Worm (Caenorhabditis elegans) whole organism, young adult: Measurements from ENCODE around the gene M01H9.4.

Experiments used
- B0336.3 ChIP-seq: fragments of 200-800 bp; sonication (Bioruptor generic); IDR thresholded peaks from 2 replicates; pipeline ENCODE4 v1.3.6; 2022; ENCODE audit warnings: missing genetic modification characterization, missing compliant biosample characterization
- C06A6.2 ChIP-seq: fragments of 200-800 bp; sonication (Bioruptor generic); conservative IDR thresholded peaks from 2 replicates; pipeline ENCODE4 v1.3.6; 2022; ENCODE audit warnings: missing genetic modification characterization, missing compliant biosample characterization
- C17E4.6 ChIP-seq: fragments of 200-800 bp; sonication (Bioruptor generic); IDR thresholded peaks from 2 replicates; pipeline ENCODE4 v1.3.6; 2022; ENCODE audit warnings: missing genetic modification reagents, missing genetic modification characterization, missing compliant biosample characterization
- D2030.7 ChIP-seq: fragments of 200-800 bp; sonication (Bioruptor generic); IDR thresholded peaks from 2 replicates; pipeline ENCODE4 v1.3.6; 2022; ENCODE audit warnings: missing genetic modification reagents, missing genetic modification characterization, missing compliant biosample characterization
- F22D6.2 ChIP-seq: sonication (generic microtip); optimal IDR thresholded peaks from 2 replicates; lab custom pipeline; 2016; ENCODE audit warnings: mild to moderate bottlenecking, missing genetic modification characterization, missing compliant biosample characterization
- F52B5.7 ChIP-seq: sonication (generic microtip); optimal IDR thresholded peaks from 2 replicates; lab custom pipeline; 2016; ENCODE audit warnings: mild to moderate bottlenecking, missing genetic modification characterization, missing compliant biosample characterization
- F55B11.4 ChIP-seq: sonication (generic microtip); optimal IDR thresholded peaks from 2 replicates; lab custom pipeline; 2016; ENCODE audit warnings: missing compliant biosample characterization, missing genetic modification characterization, borderline replicate concordance; ENCODE audit not compliant: insufficient read depth
- F57A8.1 ChIP-seq: fragments of 200-800 bp; sonication (Bioruptor generic); optimal IDR thresholded peaks from 2 replicates; lab custom pipeline; 2018; ENCODE audit warnings: mild to moderate bottlenecking, missing genetic modification characterization, moderate library complexity, missing compliant biosample characterization
- F57C9.4 ChIP-seq: sonication (generic microtip); optimal IDR thresholded peaks from 2 replicates; lab custom pipeline; 2017; ENCODE audit warnings: mild to moderate bottlenecking, missing genetic modification characterization, missing compliant biosample characterization
- K11D2.4 ChIP-seq: fragments of 200-800 bp; sonication (Bioruptor generic); IDR thresholded peaks from 2 replicates; pipeline ENCODE4 v1.3.6; 2022; ENCODE audit warnings: missing genetic modification reagents, missing genetic modification characterization, missing compliant biosample characterization
- K12H6.12 ChIP-seq: fragments of 200-800 bp; sonication (Bioruptor generic); optimal IDR thresholded peaks from 2 replicates; lab custom pipeline; 2018; ENCODE audit warnings: mild to moderate bottlenecking, missing genetic modification characterization, missing compliant biosample characterization
- T07F8.4 ChIP-seq: sonication (generic microtip); optimal IDR thresholded peaks from 2 replicates; lab custom pipeline; 2016; ENCODE audit warnings: mild to moderate bottlenecking, missing genetic modification characterization, moderate library complexity, missing compliant biosample characterization
- Y53G8AR.9 ChIP-seq: fragments of 200-800 bp; sonication (Bioruptor generic); conservative IDR thresholded peaks from 2 replicates; pipeline ENCODE4 v1.3.6; 2022; ENCODE audit warnings: missing genetic modification reagents, missing genetic modification characterization, missing compliant biosample characterization
- Y56A3A.18 ChIP-seq: fragments of 200-800 bp; sonication (Bioruptor generic); IDR thresholded peaks from 2 replicates; pipeline ENCODE4 v1.3.6; 2022; ENCODE audit warnings: missing genetic modification reagents, missing genetic modification characterization, missing compliant biosample characterization
- ZK185.1 ChIP-seq: sonication (generic microtip); optimal IDR thresholded peaks from 2 replicates; lab custom pipeline; 2016; ENCODE audit warnings: mild to moderate bottlenecking, missing genetic modification characterization, missing compliant biosample characterization; ENCODE audit not compliant: poor library complexity, severe bottlenecking
- ama-1 ChIP-seq, 3 experiments: fragments of 150-350 bp in 1 of 3; sonication (generic microtip) in 2 of 3; optimal IDR thresholded peaks; 2 replicates each; lab custom pipeline; 2014 to 2018; ENCODE audit warnings: missing biosample characterization in 2 of 3, missing genetic modification characterization in 2 of 3, missing genetic modification reagents in 2 of 3
- atf-7 ChIP-seq: sonication (generic microtip); optimal IDR thresholded peaks from 2 replicates; lab custom pipeline; 2017; ENCODE audit warnings: mild to moderate bottlenecking, missing genetic modification characterization, missing compliant biosample characterization
- athp-1 ChIP-seq: sonication (generic microtip); optimal IDR thresholded peaks from 2 replicates; lab custom pipeline; 2017; ENCODE audit warnings: mild to moderate bottlenecking, missing genetic modification characterization, missing compliant biosample characterization
- ccch-3 ChIP-seq: fragments of 200-800 bp; sonication (Bioruptor generic); optimal IDR thresholded peaks from 2 replicates; lab custom pipeline; 2018; ENCODE audit warnings: mild to moderate bottlenecking, missing genetic modification characterization, missing compliant biosample characterization
- cebp-1 ChIP-seq, 2 experiments: fragments of 200-800 bp in 1 of 2; sonication (Bioruptor generic) in 1 of 2; sonication (generic microtip) in 1 of 2; IDR thresholded peaks in 1 of 2; optimal IDR thresholded peaks in 1 of 2; 2 replicates each; pipeline versions ENCODE4 v1.3.6 to Lab custom; 2017 to 2022; ENCODE audit warnings: missing compliant biosample characterization in 2 of 2, missing genetic modification characterization in 2 of 2, mild to moderate bottlenecking in 1 of 2, missing genetic modification reagents in 1 of 2, moderate library complexity in 1 of 2
- ceh-100 ChIP-seq: fragments of 200-800 bp; sonication (Bioruptor generic); IDR thresholded peaks from 2 replicates; pipeline ENCODE4 v1.3.6; 2022; ENCODE audit warnings: missing genetic modification reagents, missing genetic modification characterization, missing compliant biosample characterization
- ceh-40 ChIP-seq: fragments of 200-800 bp; sonication (Bioruptor generic); IDR thresholded peaks from 2 replicates; pipeline ENCODE4 v1.3.6; 2022; ENCODE audit warnings: missing genetic modification characterization, missing compliant biosample characterization
- ceh-58 ChIP-seq: fragments of 200-800 bp; sonication (Bioruptor generic); IDR thresholded peaks from 2 replicates; pipeline ENCODE4 v1.3.6; 2022; ENCODE audit warnings: missing genetic modification characterization, missing compliant biosample characterization
- egl-44 ChIP-seq: fragments of 200-800 bp; sonication (Bioruptor generic); IDR thresholded peaks from 2 replicates; pipeline ENCODE4 v1.3.6; 2022; ENCODE audit warnings: missing genetic modification reagents, missing genetic modification characterization, missing compliant biosample characterization
- fkh-3 ChIP-seq: sonication (generic microtip); optimal IDR thresholded peaks from 2 replicates; lab custom pipeline; 2016; ENCODE audit warnings: mild to moderate bottlenecking, missing genetic modification characterization, missing compliant biosample characterization
- hlh-26 ChIP-seq: fragments of 200-800 bp; sonication (Bioruptor generic); conservative IDR thresholded peaks from 2 replicates; pipeline ENCODE4 v1.3.6; 2022; ENCODE audit warnings: missing genetic modification reagents, missing genetic modification characterization, missing compliant biosample characterization
- lin-54 ChIP-seq: fragments of 200-800 bp; sonication (Bioruptor generic); optimal IDR thresholded peaks from 2 replicates; lab custom pipeline; 2018; ENCODE audit warnings: mild to moderate bottlenecking, missing genetic modification characterization, missing compliant biosample characterization
- lir-1 ChIP-seq: fragments of 200-800 bp; sonication (Bioruptor generic); conservative IDR thresholded peaks from 2 replicates; pipeline ENCODE4 v1.3.6; 2022; ENCODE audit warnings: missing genetic modification reagents, missing genetic modification characterization, missing compliant biosample characterization
- lsl-1 ChIP-seq: fragments of 200-800 bp; sonication (Bioruptor generic); optimal IDR thresholded peaks from 2 replicates; lab custom pipeline; 2018; ENCODE audit warnings: mild to moderate bottlenecking, missing genetic modification characterization, moderate library complexity, missing compliant biosample characterization
- madf-6 ChIP-seq: fragments of 200-800 bp; sonication (Bioruptor generic); IDR thresholded peaks from 2 replicates; pipeline ENCODE4 v1.3.6; 2022; ENCODE audit warnings: missing genetic modification reagents, missing genetic modification characterization, missing compliant biosample characterization
- mcd-1 ChIP-seq: fragments of 200-800 bp; sonication (Bioruptor generic); IDR thresholded peaks from 2 replicates; pipeline ENCODE4 v1.3.6; 2022; ENCODE audit warnings: missing genetic modification reagents, missing genetic modification characterization, missing compliant biosample characterization
- mel-28 ChIP-seq: sonication (generic microtip); optimal IDR thresholded peaks from 2 replicates; lab custom pipeline; 2016; ENCODE audit warnings: borderline replicate concordance, mild to moderate bottlenecking, missing genetic modification characterization, missing compliant biosample characterization
- nhr-90 ChIP-seq: sonication (generic microtip); optimal IDR thresholded peaks from 2 replicates; lab custom pipeline; 2016; ENCODE audit warnings: missing genotype, mild to moderate bottlenecking, missing genetic modification characterization, missing compliant biosample characterization
- pbrm-1 ChIP-seq: fragments of 200-800 bp; sonication (Bioruptor generic); IDR thresholded peaks from 2 replicates; pipeline ENCODE4 v1.3.6; 2022; ENCODE audit warnings: missing genetic modification reagents, missing genetic modification characterization, missing compliant biosample characterization
- rcor-1 ChIP-seq: fragments of 200-800 bp; sonication (Bioruptor generic); IDR thresholded peaks from 2 replicates; pipeline ENCODE4 v1.3.6; 2022; ENCODE audit warnings: missing genetic modification reagents, missing genetic modification characterization, missing compliant biosample characterization
- rpc-1 ChIP-seq, 2 experiments: fragments of 150-350 bp in 1 of 2; sonication (generic microtip) in 1 of 2; optimal IDR thresholded peaks; 2 replicates each; lab custom pipeline; 2014 to 2018; ENCODE audit warnings: missing biosample characterization in 1 of 2, missing genetic modification characterization in 1 of 2, missing genetic modification reagents in 1 of 2, missing genotype in 1 of 2
- sea-2 ChIP-seq: fragments of 200-800 bp; sonication (Bioruptor generic); IDR thresholded peaks from 2 replicates; pipeline ENCODE4 v1.3.6; 2022; ENCODE audit warnings: missing genetic modification characterization, missing compliant biosample characterization
- somi-1 ChIP-seq: fragments of 200-800 bp; sonication (Bioruptor generic); optimal IDR thresholded peaks from 2 replicates; lab custom pipeline; 2018; ENCODE audit warnings: mild to moderate bottlenecking, missing genetic modification characterization, missing compliant biosample characterization
- unc-62 ChIP-seq: fragments of 150-350 bp; optimal IDR thresholded peaks from 2 replicates; lab custom pipeline; 2014; ENCODE audit warnings: missing biosample characterization, missing genetic modification reagents, missing genetic modification characterization
- zfh-2 ChIP-seq: fragments of 200-800 bp; sonication (Bioruptor generic); conservative IDR thresholded peaks from 2 replicates; pipeline ENCODE4 v1.3.6; 2022; ENCODE audit warnings: missing genetic modification reagents, missing genetic modification characterization, missing compliant biosample characterization
- zim-3 ChIP-seq: sonication (generic microtip); optimal IDR thresholded peaks from 2 replicates; lab custom pipeline; 2017; ENCODE audit warnings: mild to moderate bottlenecking, missing genetic modification characterization, moderate library complexity, missing compliant biosample characterization
- ztf-22 ChIP-seq: fragments of 200-800 bp; sonication (Bioruptor generic); optimal IDR thresholded peaks from 2 replicates; lab custom pipeline; 2018; ENCODE audit warnings: mild to moderate bottlenecking, missing genetic modification characterization, moderate library complexity, missing compliant biosample characterization
- ztf-25 ChIP-seq: fragments of 200-800 bp; sonication (Bioruptor generic); IDR thresholded peaks from 2 replicates; pipeline ENCODE4 v1.3.6; 2022; ENCODE audit warnings: missing genetic modification reagents, missing genetic modification characterization, missing compliant biosample characterization
- ztf-26 ChIP-seq: sonication (generic microtip); optimal IDR thresholded peaks from 2 replicates; lab custom pipeline; 2017; ENCODE audit warnings: missing genetic modification characterization, missing compliant biosample characterization

The M01H9.4 gene

DNA sequence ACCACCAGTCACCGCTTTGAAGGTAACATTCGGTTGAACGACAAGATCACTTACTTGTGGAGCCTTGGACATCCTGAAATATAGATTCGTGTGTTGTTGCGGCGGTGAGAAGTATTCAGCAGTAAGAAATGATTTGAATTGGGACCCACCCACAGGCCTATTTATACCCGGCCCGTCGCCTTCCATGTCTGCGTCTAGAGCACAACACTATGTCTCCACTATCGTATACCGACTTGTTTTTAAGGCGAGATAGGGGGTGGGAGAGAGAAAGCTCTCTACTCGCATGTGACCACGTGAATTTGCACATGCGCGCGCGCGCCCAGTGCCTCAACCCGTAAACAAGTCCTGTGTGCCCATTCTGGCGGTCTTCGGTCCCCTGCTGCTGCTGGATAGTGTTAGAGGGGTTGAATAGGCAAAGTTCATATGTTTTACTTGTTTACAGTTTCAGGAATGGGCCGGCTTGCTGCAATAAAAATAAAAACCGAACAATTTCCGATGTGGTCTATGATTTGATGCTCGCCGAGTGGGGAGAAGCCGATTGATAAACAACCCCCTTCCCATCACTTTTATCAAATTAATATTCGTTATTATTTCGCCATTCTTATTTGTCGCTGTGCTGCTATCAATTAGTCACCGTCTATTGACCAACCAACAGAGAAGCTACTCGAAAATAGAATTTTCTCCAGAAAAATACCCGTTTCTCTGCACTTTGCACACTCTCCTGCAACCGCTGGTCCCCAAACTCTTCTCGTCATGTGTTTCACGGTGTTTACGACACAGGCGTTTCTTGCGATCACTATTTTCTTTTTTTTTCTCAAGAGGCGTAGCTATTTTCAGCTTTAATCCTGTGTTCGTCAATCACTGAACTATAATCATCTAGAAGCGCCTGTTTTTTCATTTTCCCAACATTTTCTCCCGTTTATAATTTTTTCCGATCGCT is 12.7 kb downstream of the M01H9.4 start (continued):
- TF ChIP-seq Y56A3A.18 (GFP tag; lab: Robert Waterston, UW) (no peak; the same call in 1 of the 2 replicates), ceh-40 (GFP tag; lab: Robert Waterston, UW) (0 out of 2 replicates have a peak, but pooled peaks have one; percentile 43), F22D6.2 (peak; percentile 21), unc-62 (GFP tag; lab: Kevin White, UChicago) (no peak), lin-54 (peak; percentile 36), T07F8.4 (tag; lab: Kevin White, UChicago) (no peak), rcor-1 (GFP tag; lab: Robert Waterston, UW) (peak; percentile 29; the same call in 1 of the 2 replicates), mel-28 (tag; lab: Kevin White, UChicago) (peak; percentile 15), F55B11.4 (no peak), egl-44 (GFP tag; lab: Robert Waterston, UW) (peak; percentile 85), zfh-2 (GFP tag; lab: Robert Waterston, UW) (peak; percentile 89), ccch-3 (GFP tag; lab: Kevin White, UChicago) (no peak), mcd-1 (GFP tag; lab: Robert Waterston, UW) (peak; percentile 64), atf-7 (tag; lab: Kevin White, UChicago) (peak; percentile 18), K11D2.4 (GFP tag; lab: Robert Waterston, UW) (peak; percentile 75), ztf-22 (GFP tag; lab: Kevin White, UChicago) (peak; percentile 14), lir-1 (GFP tag; lab: Robert Waterston, UW) (peak; percentile 42; the same call in 1 of the 2 replicates), athp-1 (peak; percentile 35), hlh-26 (GFP tag; lab: Robert Waterston, UW) (0 out of 2 replicates have a peak, but pooled peaks have one; percentile 39), zim-3 (no peak), F57A8.1 (no peak), ceh-58 (no peak), C06A6.2 (GFP tag; lab: Robert Waterston, UW) (peak; percentile 42; the same call in 1 of the 2 replicates), madf-6 (peak; percentile 47; the same call in 1 of the 2 replicates), sea-2 (peak; percentile 68; the same call in 1 of the 2 replicates), ztf-25 (GFP tag; lab: Robert Waterston, UW) (0 out of 2 replicates have a peak, but pooled peaks have one; percentile 39), pbrm-1 (peak; percentile 50; the same call in 1 of the 2 replicates), ZK185.1 (tag; lab: Kevin White, UChicago) (no peak), F52B5.7 (tag; lab: Kevin White, UChicago) (peak; percentile 79), Y53G8AR.9 (GFP tag; lab: Robert Waterston, UW) (no peak; the same call in none of the 2 replicates), ztf-26 (tag; lab: Kevin White, UChicago) (no peak), nhr-90 (tag; lab: Kevin White, UChicago) (peak; percentile 46), C17E4.6 (GFP tag; lab: Robert Waterston, UW) (no peak), somi-1 (GFP tag; lab: Kevin White, UChicago) (peak; percentile 82), F57C9.4 (tag; lab: Kevin White, UChicago) (no peak), fkh-3 (tag; lab: Kevin White, UChicago) (no peak), cebp-1 (GFP tag; IDR thresholded peaks at IDR 0.05; lab: Robert Waterston, UW) (peak; percentile 35; the same call in 1 of the 2 replicates), cebp-1 (tag; optimal IDR thresholded peaks at IDR 0.05; lab: Kevin White, UChicago) (peak; percentile 80), rpc-1 (optimal IDR thresholded peaks at IDR 0.05; lab: Kevin White, UChicago) (no peak), rpc-1 (tag; optimal IDR thresholded peaks at IDR 0.05; lab: Kevin White, UChicago) (no peak), D2030.7 (no peak), ama-1 (optimal IDR thresholded peaks at IDR 0.05; lab: Kevin White, UChicago) (peak; percentile 86), ama-1 (GFP tag; optimal IDR thresholded peaks at IDR 0.05; lab: Kevin White, UChicago) (no peak), K12H6.12 (tag; lab: Kevin White, UChicago) (peak; percentile 94), B0336.3 (peak; percentile 74), ceh-100 (GFP tag; lab: Robert Waterston, UW) (0 out of 2 replicates have a peak, but pooled peaks have one; percentile 13), lsl-1 (GFP tag; lab: Kevin White, UChicago) (peak; percentile 22)
